Worm (Caenorhabditis elegans): Measurements from ENCODE around the gene psr-1.

Gene psr-1

ce11 chrIV:4660151-4661041, 7.3 kb downstream of the psr-1 start, which contains the start of the genes F29B9.11 and jmjd-1.2 (continued):
- TF ChIP-seq B0261.1 (tag; optimal IDR thresholded peaks at IDR 0.05) (peak; percentile 13), nhr-27 (tag; optimal IDR thresholded peaks at IDR 0.05) (no peak), xnd-1 (tag; optimal IDR thresholded peaks at IDR 0.05) (peak; percentile 50), Y56A3A.18 (GFP tag; IDR thresholded peaks at IDR 0.05) (no peak), ekl-4 (GFP tag; IDR thresholded peaks at IDR 0.05) (peak; percentile 79), ccch-3 (GFP tag; optimal IDR thresholded peaks at IDR 0.05) (no peak), ceh-27 (GFP tag; optimal IDR thresholded peaks at IDR 0.05) (peak; percentile 91), Y79H2A.3 (GFP tag; conservative IDR thresholded peaks at IDR 0.05) (0 out of 2 replicates have a peak, but pooled peaks have one; percentile 60), dpl-1 (GFP tag; optimal IDR thresholded peaks at IDR 0.05) (no peak), attf-3 (GFP tag; conservative IDR thresholded peaks at IDR 0.05) (peak; percentile 73), C17E4.6 (GFP tag; IDR thresholded peaks at IDR 0.05) (peak; percentile 82; the same call in 1 of the 2 replicates), rpc-1 (optimal IDR thresholded peaks at IDR 0.05) (no peak), rpc-1 (tag; optimal IDR thresholded peaks at IDR 0.05) (no peak), pha-4 (tag; optimal IDR thresholded peaks at IDR 0.05) (no peak), F37B4.10 (GFP tag; IDR thresholded peaks at IDR 0.05) (no peak), let-607 (tag; optimal IDR thresholded peaks at IDR 0.05) (peak; percentile 54 to 81), atf-7 (tag; optimal IDR thresholded peaks at IDR 0.05) (peak; percentile 57), snpc-3.4 (tag; optimal IDR thresholded peaks at IDR 0.05) (peak; percentile 84), K12H6.12 (tag; optimal IDR thresholded peaks at IDR 0.05) (peak; percentile 97)

DNA sequence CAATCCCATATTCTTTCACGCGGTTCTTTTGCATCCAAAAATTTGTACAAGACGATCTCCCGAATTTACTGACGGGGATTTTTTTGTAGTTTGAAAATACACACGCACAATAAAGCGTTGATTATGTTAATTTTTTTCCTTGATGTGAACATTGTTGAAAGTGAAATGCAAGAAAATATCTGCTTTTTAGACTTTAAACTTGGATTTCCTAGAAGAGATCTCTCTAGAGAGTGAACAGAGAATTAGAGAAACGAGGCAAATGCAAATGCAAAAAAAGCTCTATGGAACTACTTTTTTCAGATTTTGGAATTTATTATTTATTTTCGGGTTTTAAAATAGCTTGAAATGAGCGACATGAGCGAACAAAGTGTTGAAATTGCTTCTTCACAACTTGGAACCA, 12.0 kb downstream of the psr-1 start, which contains the start of gene F29B9.1:
F29B9.1 (plus strand) TSS at position 301 of the 400 bp plus-strand sequence.
- TF ChIP-seq let-607 (tag; optimal IDR thresholded peaks at IDR 0.05) (no peak), lin-26 (GFP tag; IDR thresholded peaks at IDR 0.05) (no peak), hlh-12 (tag; optimal IDR thresholded peaks at IDR 0.05) (no peak), akir-1 (GFP tag; optimal IDR thresholded peaks at IDR 0.05) (no peak), repo-1 (tag; optimal IDR thresholded peaks at IDR 0.05) (peak; percentile 15), snpc-1.3 (tag; optimal IDR thresholded peaks at IDR 0.05; ENCODE audit: insufficient read depth) (peak; percentile 25), lin-54 (GFP tag; optimal IDR thresholded peaks at IDR 0.05) (peak; percentile 3), bed-1 (GFP tag; IDR thresholded peaks at IDR 0.05) (no peak), attf-3 (GFP tag; conservative IDR thresholded peaks at IDR 0.05) (no peak), mel-28 (tag; optimal IDR thresholded peaks at IDR 0.05; ENCODE audit: borderline replicate concordance) (no peak), atf-7 (tag; optimal IDR thresholded peaks at IDR 0.05) (no peak), snpc-4 (GFP tag; optimal IDR thresholded peaks at IDR 0.05) (no peak), snpc-4 (tag; optimal IDR thresholded peaks at IDR 0.05) (peak in 1 of 4 experiments; percentile 26), F33H1.4 (GFP tag; IDR thresholded peaks at IDR 0.05) (0 out of 2 replicates have a peak, but pooled peaks have one; percentile 29), Y79H2A.3 (GFP tag; conservative IDR thresholded peaks at IDR 0.05) (no peak)

DNA sequence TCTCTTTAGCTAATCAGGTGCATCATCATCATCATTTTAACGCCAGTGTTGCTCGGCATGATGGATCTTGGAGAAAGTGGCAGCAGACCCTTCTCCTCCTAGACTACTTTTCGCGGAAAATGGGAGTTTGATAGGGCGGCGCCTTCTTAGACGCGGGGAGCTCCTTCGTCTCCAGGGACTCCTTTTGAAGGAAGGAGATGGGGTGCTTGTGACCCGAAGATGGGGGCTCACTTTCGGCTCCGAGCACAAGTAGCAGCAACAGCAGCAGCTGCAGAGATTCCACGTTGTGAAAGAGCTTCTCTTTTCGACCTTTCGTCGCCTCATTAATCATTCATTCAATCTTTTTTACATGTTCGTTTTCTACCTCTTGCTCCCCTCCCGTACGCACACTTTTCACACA, 14.3 kb downstream of the psr-1 start:
- TF ChIP-seq lag-1 (GFP tag; IDR thresholded peaks at IDR 0.05) (no peak), egrh-3 (GFP tag; IDR thresholded peaks at IDR 0.05) (peak; percentile 72), somi-1 (GFP tag; optimal IDR thresholded peaks at IDR 0.05) (no peak), snpc-4 (GFP tag; optimal IDR thresholded peaks at IDR 0.05) (no peak), snpc-4 (tag; optimal IDR thresholded peaks at IDR 0.05) (no peak), snpc-1.1 (tag; optimal IDR thresholded peaks at IDR 0.05; ENCODE audit: insufficient read depth) (no peak), Y53F4B.3 (GFP tag; IDR thresholded peaks at IDR 0.05) (no peak), nfyb-1 (GFP tag; IDR thresholded peaks at IDR 0.05) (0 out of 2 replicates have a peak, but pooled peaks have one; percentile 25), mel-28 (tag; optimal IDR thresholded peaks at IDR 0.05; ENCODE audit: borderline replicate concordance) (no peak), zfh-2 (GFP tag; conservative IDR thresholded peaks at IDR 0.05) (peak; percentile 81), ceh-79 (tag; optimal IDR thresholded peaks at IDR 0.05) (no peak), tbx-9 (tag; optimal IDR thresholded peaks at IDR 0.05; ENCODE audit: borderline replicate concordance) (no peak), madf-10 (tag; optimal IDR thresholded peaks at IDR 0.05) (no peak), nhr-80 (tag; optimal IDR thresholded peaks at IDR 0.05) (no peak), atf-7 (tag; optimal IDR thresholded peaks at IDR 0.05) (no peak), madf-6 (GFP tag; IDR thresholded peaks at IDR 0.05) (no peak), mcd-1 (GFP tag; IDR thresholded peaks at IDR 0.05) (peak; percentile 31; the same call in 1 of the 2 replicates), fkh-3 (tag; optimal IDR thresholded peaks at IDR 0.05) (no peak), bed-1 (GFP tag; IDR thresholded peaks at IDR 0.05) (no peak)
